Worm (Caenorhabditis elegans) whole organism, L4/young adult: ENCODE measurements around the gene K08H10.6.

Experiments used
- W03F9.2 ChIP-seq: fragments of 150-350 bp; optimal IDR thresholded peaks from 2 replicates; lab custom pipeline; 2014; ENCODE audit warnings: missing biosample characterization, missing genetic modification characterization
- dao-5 ChIP-seq: sonication (generic microtip); optimal IDR thresholded peaks from 2 replicates; lab custom pipeline; 2016; ENCODE audit warnings: missing genotype, missing genetic modification characterization, moderate library complexity, missing compliant biosample characterization
- him-1 ChIP-seq: sonication (generic microtip); optimal IDR thresholded peaks from 2 replicates; lab custom pipeline; 2016; ENCODE audit warnings: missing genotype, missing genetic modification reagents, missing genetic modification characterization, missing compliant biosample characterization

- no peak for TF ChIP-seq him-1 (tag; lab: Kevin White, UChicago)
- TF ChIP-seq dao-5 (tag; lab: Kevin White, UChicago), result no peak
- TF ChIP-seq W03F9.2 (tag; lab: Kevin White, UChicago), result no peak
Observed at ce11 chrV:10019934-10020333, 24.2 kb upstream of the K08H10.6 start.
